Worm (Caenorhabditis elegans) whole organism, L2 larva: Measurements from ENCODE around the gene C18D4.4.
A peak's percentile ranks its signal among the peaks of the same experiment; 100 is the strongest.

Experiments
- C34F6.9 ChIP-seq: fragments of 150-350 bp; optimal IDR thresholded peaks from 2 replicates; lab custom pipeline; 2014; ENCODE audit warnings: missing biosample characterization, missing genetic modification characterization
- F13H6.1 ChIP-seq: sonication (generic microtip); optimal IDR thresholded peaks from 2 replicates; lab custom pipeline; 2016; ENCODE audit warnings: missing genetic modification characterization, missing compliant biosample characterization
- Y55F3AM.14 ChIP-seq: fragments of 200-800 bp; sonication (Bioruptor generic); optimal IDR thresholded peaks from 2 replicates; lab custom pipeline; 2018; ENCODE audit warnings: mild to moderate bottlenecking, missing genetic modification characterization, missing compliant biosample characterization
- ZK546.5 ChIP-seq: sonication (generic microtip); optimal IDR thresholded peaks from 2 replicates; lab custom pipeline; 2017; ENCODE audit warnings: missing biosample characterization, missing genetic modification characterization
- aly-2 ChIP-seq: fragments of 150-350 bp; optimal IDR thresholded peaks from 2 replicates; lab custom pipeline; 2014; ENCODE audit warnings: missing biosample characterization, missing genetic modification characterization
- ama-1 ChIP-seq: fragments of 150-350 bp; optimal IDR thresholded peaks from 2 replicates; lab custom pipeline; 2018; ENCODE audit warnings: inconsistent platforms
- blmp-1 ChIP-seq: sonication (generic microtip); optimal IDR thresholded peaks from 2 replicates; lab custom pipeline; 2017; ENCODE audit warnings: missing genetic modification characterization, mild to moderate bottlenecking, missing compliant biosample characterization, antibody characterized with exemption, moderate library complexity; ENCODE audit not compliant: insufficient read depth
- ceh-16 ChIP-seq: fragments of 150-350 bp; optimal IDR thresholded peaks from 2 replicates; lab custom pipeline; 2014; ENCODE audit warnings: missing biosample characterization, missing genetic modification characterization
- ceh-82 ChIP-seq: fragments of 150-350 bp; optimal IDR thresholded peaks from 2 replicates; lab custom pipeline; 2014; ENCODE audit warnings: missing biosample characterization, missing genetic modification characterization
- crh-2 ChIP-seq: sonication (generic microtip); optimal IDR thresholded peaks from 2 replicates; lab custom pipeline; 2017; ENCODE audit warnings: missing biosample characterization, missing genetic modification characterization
- elt-1 ChIP-seq: fragments of 150-350 bp; optimal IDR thresholded peaks from 2 replicates; lab custom pipeline; 2014; ENCODE audit warnings: missing biosample characterization, missing genetic modification characterization
- elt-3 ChIP-seq: sonication (generic microtip); optimal IDR thresholded peaks from 2 replicates; lab custom pipeline; 2017; ENCODE audit warnings: missing biosample characterization, missing genetic modification characterization
- fos-1 ChIP-seq: fragments of 150-350 bp; optimal IDR thresholded peaks from 2 replicates; lab custom pipeline; 2014; ENCODE audit warnings: missing biosample characterization, missing genetic modification characterization
- lin-11 ChIP-seq: fragments of 150-350 bp; sonication (generic microtip); optimal IDR thresholded peaks from 2 replicates; lab custom pipeline; 2014; ENCODE audit warnings: missing biosample characterization, missing genetic modification characterization, inconsistent platforms, mixed read lengths
- lin-13 ChIP-seq: fragments of 150-350 bp; optimal IDR thresholded peaks from 2 replicates; lab custom pipeline; 2014; ENCODE audit warnings: missing biosample characterization, missing genetic modification reagents, missing genetic modification characterization
- lsy-2 ChIP-seq, 2 experiments: fragments of 150-350 bp in 1 of 2; sonication (generic microtip) in 1 of 2; optimal IDR thresholded peaks; 2 replicates each; lab custom pipeline; 2014 to 2017; ENCODE audit warnings: missing biosample characterization in 2 of 2, missing genetic modification characterization in 2 of 2
- mab-5 ChIP-seq: fragments of 150-350 bp; optimal IDR thresholded peaks from 2 replicates; lab custom pipeline; 2014; ENCODE audit warnings: missing biosample characterization, missing genetic modification characterization
- mbf-1 ChIP-seq: sonication (generic microtip); optimal IDR thresholded peaks from 2 replicates; lab custom pipeline; 2017; ENCODE audit warnings: missing biosample characterization, missing genetic modification characterization
- mdl-1 ChIP-seq, 2 experiments: fragments of 150-350 bp in 1 of 2; sonication (generic microtip) in 1 of 2; optimal IDR thresholded peaks; 2 replicates each; lab custom pipeline; 2017; ENCODE audit warnings: missing biosample characterization in 2 of 2, missing genetic modification characterization in 2 of 2
- nhr-10 ChIP-seq: sonication (generic microtip); optimal IDR thresholded peaks from 2 replicates; lab custom pipeline; 2017; ENCODE audit warnings: missing biosample characterization, missing genetic modification characterization
- nhr-11 ChIP-seq: fragments of 150-350 bp; optimal IDR thresholded peaks from 2 replicates; lab custom pipeline; 2014; ENCODE audit warnings: missing biosample characterization, missing genetic modification characterization
- nhr-12 ChIP-seq: fragments of 150-350 bp; optimal IDR thresholded peaks from 2 replicates; lab custom pipeline; 2014; ENCODE audit warnings: missing biosample characterization, missing genetic modification characterization
- nhr-23 ChIP-seq: fragments of 150-350 bp; optimal IDR thresholded peaks from 2 replicates; lab custom pipeline; 2014; ENCODE audit warnings: missing biosample characterization, missing genetic modification reagents, missing genetic modification characterization
- nhr-237 ChIP-seq: fragments of 150-350 bp; optimal IDR thresholded peaks from 2 replicates; lab custom pipeline; 2014; ENCODE audit warnings: missing biosample characterization, missing genetic modification characterization
- nhr-25 ChIP-seq: fragments of 150-350 bp; sonication (generic microtip); optimal IDR thresholded peaks from 3 replicates; lab custom pipeline; 2014; ENCODE audit warnings: missing biosample characterization, missing genetic modification characterization
- nhr-6 ChIP-seq: fragments of 150-350 bp; optimal IDR thresholded peaks from 2 replicates; lab custom pipeline; 2014; ENCODE audit warnings: missing biosample characterization, missing genetic modification characterization
- peb-1 ChIP-seq: fragments of 150-350 bp; optimal IDR thresholded peaks from 2 replicates; lab custom pipeline; 2014; ENCODE audit warnings: missing biosample characterization, missing genetic modification characterization
- sem-4 ChIP-seq: fragments of 150-350 bp; optimal IDR thresholded peaks from 2 replicates; lab custom pipeline; 2014; ENCODE audit warnings: missing biosample characterization, missing genetic modification reagents, missing genetic modification characterization
- snpc-4 ChIP-seq: fragments of 150-350 bp; optimal IDR thresholded peaks from 2 replicates; lab custom pipeline; 2014; ENCODE audit warnings: missing biosample characterization, missing genetic modification characterization
- unc-39 ChIP-seq: fragments of 150-350 bp; optimal IDR thresholded peaks from 2 replicates; lab custom pipeline; 2014; ENCODE audit warnings: missing biosample characterization, missing genetic modification characterization
- zag-1 ChIP-seq: fragments of 150-350 bp; optimal IDR thresholded peaks from 2 replicates; lab custom pipeline; 2014; ENCODE audit warnings: missing biosample characterization, missing genetic modification characterization
- ztf-1 ChIP-seq: fragments of 200-800 bp; sonication (Bioruptor generic); conservative IDR thresholded peaks from 2 replicates; pipeline ENCODE4 v1.3.6; 2022; ENCODE audit warnings: missing genetic modification characterization, missing compliant biosample characterization
- ztf-11 ChIP-seq: sonication (generic microtip); optimal IDR thresholded peaks from 2 replicates; lab custom pipeline; 2017; ENCODE audit warnings: missing biosample characterization, missing genetic modification characterization
- ztf-4 ChIP-seq: fragments of 150-350 bp; optimal IDR thresholded peaks from 2 replicates; lab custom pipeline; 2014; ENCODE audit warnings: missing biosample characterization, missing genetic modification characterization

Gene C18D4.4

ce11 chrV:17558946-17559345, 27.6 kb upstream of the C18D4.4 start, which contains the start of gene fbxa-172:
Gene fbxa-172 (plus strand): TSS chrV:17559246.
- TF ChIP-seq peb-1 (no peak), fos-1 (tag; lab: Kevin White, UChicago) (no peak), lin-11 (tag; lab: Kevin White, UChicago) (no peak), nhr-12 (tag; lab: Kevin White, UChicago) (no peak), nhr-11 (no peak), ztf-1 (GFP tag; lab: Robert Waterston, UW) (no peak), sem-4 (tag; lab: Kevin White, UChicago) (no peak), nhr-23 (tag; lab: Kevin White, UChicago) (no peak), snpc-4 (tag; lab: Kevin White, UChicago) (no peak), C34F6.9 (tag; lab: Kevin White, UChicago) (no peak), unc-39 (tag; lab: Kevin White, UChicago) (no peak), aly-2 (tag; lab: Kevin White, UChicago) (no peak), ztf-4 (tag; lab: Kevin White, UChicago) (no peak), Y55F3AM.14 (GFP tag; lab: Kevin White, UChicago) (no peak), lin-13 (GFP tag; lab: Kevin White, UChicago) (no peak), nhr-25 (no peak), zag-1 (tag; lab: Kevin White, UChicago) (no peak), crh-2 (tag; lab: Kevin White, UChicago) (no peak)

DNA sequence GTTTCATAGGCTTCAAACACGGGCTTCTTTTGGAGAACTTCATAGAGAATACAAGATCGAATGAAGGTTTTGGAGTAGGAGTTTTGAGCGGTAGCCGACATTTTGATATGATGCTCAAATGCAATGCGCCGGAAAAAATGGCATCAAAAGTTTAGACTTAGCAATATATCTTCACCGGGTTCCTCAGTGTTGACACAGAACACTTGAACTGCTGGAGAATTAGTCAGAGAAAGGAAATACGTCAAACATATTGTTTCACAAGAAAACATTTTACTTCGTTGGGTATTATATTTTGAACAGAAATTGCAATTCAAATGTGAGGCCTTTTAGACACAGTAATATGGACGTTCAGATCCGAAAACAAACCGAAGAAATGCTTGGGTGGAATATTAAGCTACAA, 27.1 kb upstream of the C18D4.4 start, which contains the start of gene fbxa-174:
fbxa-174 (minus strand) TSS at position 101 of the 400 bp plus-strand sequence.
- no peak for TF ChIP-seq nhr-10 (tag; lab: Kevin White, UChicago)

ce11 chrV:17552759-17553158, 21.4 kb upstream of the C18D4.4 start, which contains the start of gene C38D9.8:
Gene C38D9.8 (minus strand): TSS chrV:17552859.
- TF ChIP-seq nhr-12 (tag; lab: Kevin White, UChicago): no peak
- no peak for TF ChIP-seq zag-1 (tag; lab: Kevin White, UChicago)
- no peak for TF ChIP-seq ama-1
- no peak for TF ChIP-seq lin-11 (tag; lab: Kevin White, UChicago)
- no peak for TF ChIP-seq sem-4 (tag; lab: Kevin White, UChicago)
- no peak for TF ChIP-seq lin-13 (GFP tag; lab: Kevin White, UChicago)
- no peak for TF ChIP-seq ceh-16 (tag; lab: Kevin White, UChicago)
- TF ChIP-seq snpc-4 (tag; lab: Kevin White, UChicago): no peak
- TF ChIP-seq ceh-82 (tag; lab: Kevin White, UChicago): no peak
- TF ChIP-seq ZK546.5 (tag; lab: Kevin White, UChicago): no peak
- no peak for TF ChIP-seq mbf-1 (tag; lab: Kevin White, UChicago)
- TF ChIP-seq mdl-1 (tag; optimal IDR thresholded peaks at IDR 0.05; lab: Kevin White, UChicago): no peak
- no peak for TF ChIP-seq elt-3 (tag; lab: Kevin White, UChicago)
- no peak for TF ChIP-seq nhr-6 (tag; lab: Kevin White, UChicago)
- no peak for TF ChIP-seq peb-1
- no peak for TF ChIP-seq mab-5 (tag; lab: Kevin White, UChicago)
- TF ChIP-seq nhr-11: no peak
- TF ChIP-seq crh-2 (tag; lab: Kevin White, UChicago): no peak
- TF ChIP-seq, all 48 proteins: peak for 0

ce11 chrV:17551396-17551795, 20.1 kb upstream of the C18D4.4 start:
- TF ChIP-seq elt-1 (tag; lab: Kevin White, UChicago) (no peak), ztf-11 (tag; lab: Kevin White, UChicago) (no peak), F13H6.1 (tag; lab: Kevin White, UChicago) (no peak), C34F6.9 (tag; lab: Kevin White, UChicago) (no peak), nhr-237 (tag; lab: Kevin White, UChicago) (no peak), blmp-1 (tag; lab: Kevin White, UChicago) (no peak), lsy-2 (tag; optimal IDR thresholded peaks at IDR 0.05; lab: Kevin White, UChicago) (no peak), nhr-10 (tag; lab: Kevin White, UChicago) (no peak)

DNA sequence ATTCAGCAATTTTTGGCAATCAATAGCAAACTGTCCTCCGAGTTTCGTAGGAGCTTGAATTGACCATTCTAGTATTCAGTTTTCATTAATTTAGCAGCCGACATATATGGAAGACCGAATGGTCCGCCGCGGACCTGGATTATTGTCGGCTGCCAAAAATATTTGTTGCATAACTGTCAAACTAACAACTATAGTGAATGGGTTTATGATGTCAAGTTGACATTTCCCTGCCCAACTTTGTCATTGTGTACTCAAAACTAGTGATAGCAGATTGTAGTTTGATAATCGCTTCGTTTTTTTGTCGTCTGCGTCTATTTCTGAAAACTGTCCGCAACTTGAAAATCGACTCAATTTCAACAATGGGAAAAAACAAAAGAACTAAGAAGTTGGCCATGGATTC, 18.1 kb upstream of the C18D4.4 start, which contains the start of gene fbxa-176:
fbxa-176 (plus strand) TSS at position 314 of the 400 bp plus-strand sequence.
- TF ChIP-seq elt-3 (tag; lab: Kevin White, UChicago) (no peak), fos-1 (tag; lab: Kevin White, UChicago) (peak; percentile 41)
- TF ChIP-seq, all 48 proteins: peak for 1
